Fruit fly (Drosophila melanogaster): ENCODE data around the gene Itpr.

Gene Itpr

DNA sequence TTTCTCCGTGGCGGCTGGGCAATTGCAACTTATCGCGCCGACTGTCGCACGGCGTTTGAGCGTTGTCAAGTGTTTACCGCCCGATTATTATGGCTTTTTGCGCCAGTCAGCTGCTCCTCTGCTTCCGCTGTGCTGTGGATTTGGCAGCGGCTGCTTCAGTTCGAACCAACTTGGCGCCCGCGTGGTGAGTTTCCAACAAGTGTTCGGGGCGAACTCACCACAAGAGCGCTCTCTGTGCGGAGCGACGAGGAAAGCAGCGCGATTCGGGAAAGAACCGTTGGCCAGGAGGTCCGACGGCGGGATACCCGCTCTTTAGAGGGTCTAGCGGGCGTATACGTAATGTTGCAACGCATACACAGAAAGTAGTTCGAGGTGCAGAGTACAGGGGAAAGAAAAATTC, 14.3 kb upstream of the Itpr start, which contains the start of gene NKCC (continued):
- TF ChIP-seq E2f2 (GFP tag; IDR thresholded peaks at IDR 0.05) (peak; percentile 46; the same call in 1 of the 2 replicates), E2f1 (GFP tag; IDR thresholded peaks at IDR 0.05) (no peak), CG4328 (GFP tag; optimal IDR thresholded peaks at IDR 0.05) (no peak), chn (GFP tag; optimal IDR thresholded peaks at IDR 0.05) (no peak), CG30431 (GFP tag; optimal IDR thresholded peaks at IDR 0.05) (no peak), zfh1 (GFP tag; IDR thresholded peaks at IDR 0.05) (0 out of 3 replicates have a peak, but pooled peaks have one; percentile 12), CG12769 (tag; optimal IDR thresholded peaks at IDR 0.05) (peak; percentile 30), C15 (GFP tag; IDR thresholded peaks at IDR 0.05) (no peak), CrebB (tag; optimal IDR thresholded peaks at IDR 0.05) (no peak), trem (tag; optimal IDR thresholded peaks at IDR 0.05) (no peak), CG13894 (tag; optimal IDR thresholded peaks at IDR 0.05) (peak; percentile 13), HHEX (GFP tag; optimal IDR thresholded peaks at IDR 0.05) (no peak), grau (tag; optimal IDR thresholded peaks at IDR 0.05) (no peak), pho (GFP tag; optimal IDR thresholded peaks at IDR 0.05) (no peak), CG10321 (GFP tag; IDR thresholded peaks at IDR 0.05) (no peak), CG33557 (GFP tag; optimal IDR thresholded peaks at IDR 0.05) (no peak), MBD-R2 (GFP tag; IDR thresholded peaks at IDR 0.05) (0 out of 2 replicates have a peak, but pooled peaks have one; percentile 18), ato (GFP tag; IDR thresholded peaks at IDR 0.05; ENCODE audit: partially characterized antibody) (no peak)

- TF ChIP-seq Atf-2 (GFP tag; optimal IDR thresholded peaks at IDR 0.05) (no peak), br (optimal IDR thresholded peaks at IDR 0.05) (no peak), CG34376 (GFP tag; optimal IDR thresholded peaks at IDR 0.05) (peak; percentile 64), CG17186 (GFP tag; optimal IDR thresholded peaks at IDR 0.05) (no peak), CG16863 (GFP tag; optimal IDR thresholded peaks at IDR 0.05) (no peak), vfl (GFP tag; optimal IDR thresholded peaks at IDR 0.05) (no peak), exex (tag; optimal IDR thresholded peaks at IDR 0.05) (peak; percentile 70), Lhr (GFP tag; optimal IDR thresholded peaks at IDR 0.05) (no peak), BtbVII (GFP tag; optimal IDR thresholded peaks at IDR 0.05) (no peak), btn (GFP tag; optimal IDR thresholded peaks at IDR 0.05) (no peak), hbn (GFP tag; IDR thresholded peaks at IDR 0.05; ENCODE audit: partially characterized antibody) (no peak), PHDP (tag; optimal IDR thresholded peaks at IDR 0.05) (no peak), Sry-β (GFP tag; optimal IDR thresholded peaks at IDR 0.05) (no peak), crc (GFP tag; optimal IDR thresholded peaks at IDR 0.05) (no peak), HmgZ (tag; optimal IDR thresholded peaks at IDR 0.05) (no peak), D19B (GFP tag; optimal IDR thresholded peaks at IDR 0.05) (no peak), gsb-n (tag; optimal IDR thresholded peaks at IDR 0.05) (no peak), abd-A (tag; optimal IDR thresholded peaks at IDR 0.05) (no peak), Tbp (GFP tag; optimal IDR thresholded peaks at IDR 0.05) (no peak), CG9932 (GFP tag; IDR thresholded peaks at IDR 0.05) (no peak), sens (GFP tag) (no peak), CG9797 (GFP tag; optimal IDR thresholded peaks at IDR 0.05) (no peak), Usf (GFP tag; optimal IDR thresholded peaks at IDR 0.05) (no peak), Abd-B (GFP tag; optimal IDR thresholded peaks at IDR 0.05) (no peak), CG14860 (GFP tag; IDR thresholded peaks at IDR 0.05; ENCODE audit: partially characterized antibody) (no peak), HmgD (GFP tag; optimal IDR thresholded peaks at IDR 0.05) (no peak), CG16779 (GFP tag; IDR thresholded peaks at IDR 0.05) (no peak), CG3995 (GFP tag; optimal IDR thresholded peaks at IDR 0.05) (no peak), gem (tag; optimal IDR thresholded peaks at IDR 0.05) (peak; percentile 76), Mad (GFP tag; optimal IDR thresholded peaks at IDR 0.05) (no peak), Elba2 (GFP tag; optimal IDR thresholded peaks at IDR 0.05) (no peak), CG8359 (GFP tag; optimal IDR thresholded peaks at IDR 0.05; ENCODE audit: borderline replicate concordance) (no peak), CG5180 (GFP tag; optimal IDR thresholded peaks at IDR 0.05) (peak; percentile 81)
Measured at dm6 chr3R:5503789-5504387, 13.0 kb upstream of the Itpr start.
